Fruit fly (Drosophila melanogaster) whole organism, embryonic: ENCODE data around the gene CG5973.
A peak's percentile ranks its signal among the peaks of the same experiment; 100 is the strongest.

ENCODE experiments used
- Atf-2 ChIP-seq: fragments of 200-800 bp; sonication (Bioruptor generic); optimal IDR thresholded peaks from 2 replicates; lab custom pipeline; 2016; ENCODE audit warnings: missing biosample characterization, missing genetic modification characterization
- B-H1 ChIP-seq: fragments of 200-800 bp; sonication (Bioruptor generic); IDR thresholded peaks from 3 replicates; pipeline ENCODE4 v1.3.6; 2022; ENCODE audit warnings: missing biosample characterization, missing genetic modification characterization
- CG10209 ChIP-seq: fragments of 200-800 bp; sonication (Bioruptor generic); optimal IDR thresholded peaks from 3 replicates; lab custom pipeline; 2017; ENCODE audit warnings: missing biosample characterization, mild to moderate bottlenecking, missing genetic modification characterization, missing genetic modification reagents
- CG1024 ChIP-seq: fragments of 200-800 bp; sonication (Bioruptor generic); IDR thresholded peaks from 2 replicates; pipeline ENCODE4 v1.3.6; 2022; ENCODE audit warnings: missing biosample characterization, missing genetic modification characterization
- CG11560 ChIP-seq: fragments of 200-800 bp; sonication (Bioruptor generic); IDR thresholded peaks from 3 replicates; pipeline ENCODE4 v1.3.6; 2022; ENCODE audit warnings: missing biosample characterization, missing genetic modification characterization
- CG12942 ChIP-seq: fragments of 200-800 bp; sonication (Bioruptor generic); optimal IDR thresholded peaks from 3 replicates; lab custom pipeline; 2016; ENCODE audit warnings: missing biosample characterization, missing genetic modification characterization
- CG14965 ChIP-seq: fragments of 200-800 bp; sonication (Bioruptor generic); optimal IDR thresholded peaks from 2 replicates; lab custom pipeline; 2016; ENCODE audit warnings: missing biosample characterization, missing genetic modification characterization, borderline replicate concordance
- CG16815 ChIP-seq: fragments of 200-800 bp; sonication (Bioruptor generic); optimal IDR thresholded peaks from 3 replicates; lab custom pipeline; 2017; ENCODE audit warnings: missing biosample characterization, mild to moderate bottlenecking, missing genetic modification characterization
- CG17328 ChIP-seq: fragments of 200-800 bp; sonication (Bioruptor generic); IDR thresholded peaks from 2 replicates; pipeline ENCODE4 v1.3.6; 2022; ENCODE audit warnings: missing biosample characterization, missing genetic modification characterization
- CG17385 ChIP-seq: fragments of 200-800 bp; sonication (Bioruptor generic); optimal IDR thresholded peaks from 3 replicates; lab custom pipeline; 2018; ENCODE audit warnings: missing biosample characterization, mild to moderate bottlenecking, missing genetic modification characterization
- CG17612 ChIP-seq: fragments of 200-800 bp; sonication (Bioruptor generic); IDR thresholded peaks from 2 replicates; pipeline ENCODE4 v1.3.6; 2022; ENCODE audit warnings: missing biosample characterization, missing genetic modification characterization
- CG18011 ChIP-seq: fragments of 200-800 bp; sonication (Bioruptor generic); optimal IDR thresholded peaks from 2 replicates; lab custom pipeline; 2017; ENCODE audit warnings: missing biosample characterization, missing genetic modification characterization, mild to moderate bottlenecking, moderate library complexity, missing genotype
- CG2129 ChIP-seq: fragments of 200-800 bp; sonication (Bioruptor generic); IDR thresholded peaks from 2 replicates; pipeline ENCODE4 v1.3.6; 2022; ENCODE audit warnings: missing biosample characterization, missing genetic modification characterization; ENCODE audit not compliant: partially characterized antibody
- CG3281 ChIP-seq: fragments of 200-800 bp; sonication (Bioruptor generic); optimal IDR thresholded peaks from 3 replicates; lab custom pipeline; 2017; ENCODE audit warnings: missing biosample characterization, mild to moderate bottlenecking, missing genetic modification characterization
- CG34422 ChIP-seq: fragments of 200-800 bp; sonication (Bioruptor generic); IDR thresholded peaks from 3 replicates; pipeline ENCODE4 v1.3.6; 2022; ENCODE audit warnings: missing biosample characterization, missing genetic modification characterization
- CG4730 ChIP-seq: fragments of 200-800 bp; sonication (Bioruptor generic); IDR thresholded peaks from 2 replicates; pipeline ENCODE4 v1.3.6; 2022; ENCODE audit warnings: missing biosample characterization, missing genetic modification characterization
- CG6272 ChIP-seq: fragments of 200-800 bp; sonication (Bioruptor generic); IDR thresholded peaks from 2 replicates; pipeline ENCODE4 v1.3.6; 2022; ENCODE audit warnings: missing biosample characterization, missing genetic modification characterization
- CG6654 ChIP-seq: fragments of 200-800 bp; sonication (Bioruptor generic); optimal IDR thresholded peaks from 2 replicates; lab custom pipeline; 2017; ENCODE audit warnings: missing biosample characterization, mild to moderate bottlenecking, missing genetic modification characterization
- CG6683 ChIP-seq: fragments of 200-800 bp; sonication (Bioruptor generic); optimal IDR thresholded peaks from 2 replicates; lab custom pipeline; 2017; ENCODE audit warnings: missing biosample characterization, mild to moderate bottlenecking, missing genetic modification characterization, missing genetic modification reagents
- CG6689 ChIP-seq: fragments of 200-800 bp; sonication (Bioruptor generic); IDR thresholded peaks from 2 replicates; pipeline ENCODE4 v1.3.6; 2022; ENCODE audit warnings: missing biosample characterization, missing genetic modification characterization
- CG7271 ChIP-seq: fragments of 200-800 bp; sonication (Bioruptor generic); optimal IDR thresholded peaks from 2 replicates; lab custom pipeline; 2018; ENCODE audit warnings: missing biosample characterization, mild to moderate bottlenecking, missing genetic modification characterization, moderate library complexity
- CG8281 ChIP-seq: fragments of 200-800 bp; sonication (Bioruptor generic); optimal IDR thresholded peaks from 2 replicates; lab custom pipeline; 2018; ENCODE audit warnings: missing biosample characterization, mild to moderate bottlenecking, missing genetic modification characterization, moderate library complexity
- CG9727 ChIP-seq: fragments of 200-800 bp; sonication (Bioruptor generic); optimal IDR thresholded peaks from 3 replicates; lab custom pipeline; 2017; ENCODE audit warnings: missing biosample characterization, mild to moderate bottlenecking, missing genetic modification characterization
- CTCF ChIP-seq: fragments of 200-800 bp; sonication (Bioruptor generic); optimal IDR thresholded peaks from 2 replicates; lab custom pipeline; 2017; ENCODE audit warnings: missing biosample characterization, mild to moderate bottlenecking, missing genetic modification characterization, moderate library complexity
- Dbx ChIP-seq: fragments of 200-800 bp; sonication (Bioruptor generic); IDR thresholded peaks from 3 replicates; pipeline ENCODE4 v1.3.6; 2022; ENCODE audit warnings: missing biosample characterization, missing genetic modification characterization
- Dll ChIP-seq: fragments of 200-800 bp; sonication (Bioruptor generic); IDR thresholded peaks from 4 replicates; pipeline ENCODE4 v1.3.6; 2022; ENCODE audit warnings: missing biosample characterization, missing genetic modification characterization; ENCODE audit not compliant: partially characterized antibody
- E2f1 ChIP-seq: fragments of 200-800 bp; sonication (Bioruptor generic); IDR thresholded peaks from 2 replicates; pipeline ENCODE4 v1.3.6; 2022; ENCODE audit warnings: missing biosample characterization, missing genetic modification characterization
- HLH4C ChIP-seq: fragments of 200-800 bp; sonication (Bioruptor generic); IDR thresholded peaks from 3 replicates; pipeline ENCODE4 v1.3.6; 2022; ENCODE audit warnings: missing biosample characterization, missing genetic modification characterization; ENCODE audit not compliant: partially characterized antibody
- Hmr ChIP-seq: fragments of 200-800 bp; sonication (Bioruptor generic); optimal IDR thresholded peaks from 3 replicates; lab custom pipeline; 2017; ENCODE audit warnings: mild to moderate bottlenecking, missing biosample characterization, missing genetic modification reagents, missing genetic modification characterization
- Kr ChIP-seq: fragments of 200-800 bp; sonication (Bioruptor generic); optimal IDR thresholded peaks from 2 replicates; lab custom pipeline; 2017; ENCODE audit warnings: missing biosample characterization, mild to moderate bottlenecking, missing genetic modification characterization
- MESR4 ChIP-seq: fragments of 200-800 bp; sonication (Bioruptor generic); optimal IDR thresholded peaks from 2 replicates; lab custom pipeline; 2018; ENCODE audit warnings: missing biosample characterization, mild to moderate bottlenecking, missing genetic modification characterization, moderate library complexity
- Myb ChIP-seq: fragments of 200-800 bp; sonication (Bioruptor generic); optimal IDR thresholded peaks from 2 replicates; lab custom pipeline; 2016; ENCODE audit warnings: missing biosample characterization, missing genetic modification characterization
- NFAT ChIP-seq: fragments of 200-800 bp; sonication (Bioruptor generic); IDR thresholded peaks from 2 replicates; pipeline ENCODE4 v1.3.6; 2022; ENCODE audit warnings: missing biosample characterization, missing genetic modification characterization
- NfI ChIP-seq: fragments of 200-800 bp; sonication (Bioruptor generic); optimal IDR thresholded peaks from 3 replicates; lab custom pipeline; 2018; ENCODE audit warnings: missing biosample characterization, mild to moderate bottlenecking, missing genetic modification characterization, moderate library complexity
- Opbp ChIP-seq: fragments of 200-800 bp; sonication (Bioruptor generic); IDR thresholded peaks from 3 replicates; pipeline ENCODE4 v1.3.6; 2022; ENCODE audit warnings: missing biosample characterization, missing genetic modification characterization; ENCODE audit not compliant: partially characterized antibody
- bab2 ChIP-seq: fragments of 200-800 bp; sonication (Bioruptor generic); optimal IDR thresholded peaks from 2 replicates; lab custom pipeline; 2016; ENCODE audit warnings: missing biosample characterization, missing genetic modification characterization
- bigmax ChIP-seq: fragments of 200-800 bp; sonication (Bioruptor generic); optimal IDR thresholded peaks from 2 replicates; lab custom pipeline; 2018; ENCODE audit warnings: missing biosample characterization, mild to moderate bottlenecking, missing genetic modification characterization
- chif ChIP-seq, 2 experiments: fragments of 200-800 bp; sonication (Bioruptor generic); optimal IDR thresholded peaks; 3 replicates each; lab custom pipeline; 2016; ENCODE audit warnings: missing biosample characterization in 2 of 2, missing genetic modification characterization in 2 of 2
- fd3F ChIP-seq: fragments of 200-800 bp; sonication (Bioruptor generic); optimal IDR thresholded peaks from 2 replicates; lab custom pipeline; 2018; ENCODE audit warnings: missing biosample characterization, mild to moderate bottlenecking, missing genetic modification characterization, moderate library complexity
- gce ChIP-seq: fragments of 200-800 bp; sonication (Bioruptor generic); IDR thresholded peaks from 3 replicates; pipeline ENCODE4 v1.3.6; 2022; ENCODE audit warnings: missing biosample characterization, missing genetic modification characterization
- gro ChIP-seq: fragments of 200-800 bp; sonication (Bioruptor generic); optimal IDR thresholded peaks from 2 replicates; lab custom pipeline; 2016; ENCODE audit warnings: missing biosample characterization, missing genetic modification characterization
- gt ChIP-seq: fragments of 200-800 bp; sonication (Bioruptor generic); IDR thresholded peaks from 2 replicates; pipeline ENCODE4 v1.3.6; 2022; ENCODE audit warnings: missing biosample characterization, missing genetic modification characterization
- ind ChIP-seq: fragments of 200-800 bp; sonication (Bioruptor generic); optimal IDR thresholded peaks from 3 replicates; lab custom pipeline; 2016; ENCODE audit warnings: missing biosample characterization, missing genetic modification characterization
- nerfin-1 ChIP-seq: fragments of 200-800 bp; sonication (Bioruptor generic); optimal IDR thresholded peaks from 3 replicates; lab custom pipeline; 2019; ENCODE audit warnings: missing biosample characterization, mild to moderate bottlenecking, missing genetic modification characterization, moderate library complexity
- pfk ChIP-seq: fragments of 200-800 bp; sonication (Bioruptor generic); optimal IDR thresholded peaks from 2 replicates; lab custom pipeline; 2018; ENCODE audit warnings: missing biosample characterization, mild to moderate bottlenecking, missing genetic modification characterization, moderate library complexity
- pho ChIP-seq: fragments of 200-800 bp; sonication (Bioruptor generic); optimal IDR thresholded peaks from 2 replicates; lab custom pipeline; 2016; ENCODE audit warnings: missing biosample characterization, missing genetic modification characterization
- sd ChIP-seq: fragments of 200-800 bp; sonication (Bioruptor generic); optimal IDR thresholded peaks from 3 replicates; lab custom pipeline; 2018; ENCODE audit warnings: missing biosample characterization, mild to moderate bottlenecking, missing genetic modification characterization, moderate library complexity
- slou ChIP-seq: fragments of 200-800 bp; sonication (Bioruptor generic); optimal IDR thresholded peaks from 3 replicates; lab custom pipeline; 2016; ENCODE audit warnings: missing biosample characterization, missing genetic modification characterization
- vvl ChIP-seq: fragments of 200-800 bp; sonication (Bioruptor generic); IDR thresholded peaks from 2 replicates; pipeline ENCODE4 v1.3.6; 2022; ENCODE audit warnings: missing biosample characterization, missing genetic modification characterization
- wek ChIP-seq: fragments of 200-800 bp; sonication (Bioruptor generic); optimal IDR thresholded peaks from 3 replicates; lab custom pipeline; 2018; ENCODE audit warnings: missing biosample characterization, mild to moderate bottlenecking, missing genetic modification characterization, moderate library complexity

CG5973 gene

DNA sequence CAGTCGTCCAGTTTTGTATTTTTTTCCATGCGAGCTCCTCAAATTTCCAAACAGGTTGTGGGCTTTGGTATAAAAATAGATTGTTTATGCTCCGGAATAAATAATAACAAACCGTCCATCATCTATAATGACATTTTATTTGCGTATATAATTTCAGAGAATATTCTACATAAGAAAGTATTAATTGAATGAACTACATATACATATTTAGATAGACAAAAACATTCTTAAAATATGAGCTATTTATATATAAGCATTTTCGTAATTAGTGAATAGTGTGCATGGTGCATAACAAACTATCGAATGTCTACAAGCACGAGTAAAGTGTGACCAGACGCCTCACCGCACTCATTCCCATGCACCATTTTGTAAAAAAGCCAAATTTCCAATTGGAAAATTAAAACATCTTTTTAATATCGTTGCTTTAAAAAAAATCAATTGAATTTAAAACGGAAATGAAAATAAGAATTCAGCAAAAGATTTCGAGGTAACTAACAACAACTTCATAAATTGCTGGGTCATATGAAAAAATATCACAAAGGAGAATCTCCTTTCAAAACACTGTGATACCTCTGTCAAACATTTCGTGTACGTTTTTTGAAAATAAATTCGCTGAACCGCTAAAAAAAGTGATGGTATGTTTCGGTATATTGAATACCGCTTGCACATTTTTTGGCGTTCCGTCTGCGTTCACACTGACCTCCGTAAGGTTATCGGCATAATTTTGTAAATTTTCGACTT is 10.8 kb upstream of the CG5973 start, which contains the start of gene muc (continued):
- peak; percentile 8; the same call in 1 of the 3 replicates for TF ChIP-seq CG34422 (GFP tag; lab: Robert Waterston, UW)
- TF ChIP-seq Opbp (GFP tag; lab: Robert Waterston, UW), result peak; percentile 58; the same call in 1 of the 3 replicates
- no peak for TF ChIP-seq wek (GFP tag; lab: Kevin White, UChicago)
- no peak for TF ChIP-seq fd3F (GFP tag; lab: Kevin White, UChicago)
- TF ChIP-seq NfI (GFP tag; lab: Kevin White, UChicago), result peak; percentile 6
- peak; percentile 40 for TF ChIP-seq nerfin-1 (tag; lab: Kevin White, UChicago)
- TF ChIP-seq ind, result peak; percentile 17
- TF ChIP-seq gt (GFP tag; lab: Robert Waterston, UW), result no peak
- no peak for TF ChIP-seq CG17328 (GFP tag; lab: Robert Waterston, UW)
- peak; percentile 51 for TF ChIP-seq pho (GFP tag; lab: Kevin White, UChicago)
- no peak for TF ChIP-seq CG11560 (tag; lab: Robert Waterston, UW)
- no peak for TF ChIP-seq Atf-2 (GFP tag; lab: Kevin White, UChicago)
- peak; percentile 60 for TF ChIP-seq vvl (GFP tag; lab: Robert Waterston, UW)
- peak; percentile 53; the same call in 1 of the 2 replicates for TF ChIP-seq CG1024 (GFP tag; lab: Robert Waterston, UW)
- no peak for TF ChIP-seq CG6272 (GFP tag; lab: Robert Waterston, UW)
- TF ChIP-seq CG8281 (tag; lab: Kevin White, UChicago), result no peak
- TF ChIP-seq CG17612 (GFP tag; lab: Robert Waterston, UW), result no peak
- no peak for TF ChIP-seq CG14965 (GFP tag; lab: Kevin White, UChicago)
- peak; percentile 56 for TF ChIP-seq CG2129
- peak; percentile 75 for TF ChIP-seq Dll
- TF ChIP-seq Kr (GFP tag; lab: Kevin White, UChicago), result no peak
- peak; percentile 55; the same call in 1 of the 2 replicates for TF ChIP-seq NFAT (GFP tag; lab: Robert Waterston, UW)
- peak; percentile 7 for TF ChIP-seq CG10209 (GFP tag; lab: Kevin White, UChicago)
- TF ChIP-seq CG12942 (GFP tag; lab: Kevin White, UChicago), result peak; percentile 48
- TF ChIP-seq CG18011 (GFP tag; lab: Kevin White, UChicago), result no peak
- TF ChIP-seq slou (GFP tag; lab: Kevin White, UChicago), result peak; percentile 41
- TF ChIP-seq CG6683, result no peak
- TF ChIP-seq sd (tag; lab: Kevin White, UChicago), result peak; percentile 26
- no peak for TF ChIP-seq MESR4 (GFP tag; lab: Kevin White, UChicago)
- no peak for TF ChIP-seq CG7271 (tag; lab: Kevin White, UChicago)
- 0 out of 3 replicates have a peak, but pooled peaks have one; percentile 30 for TF ChIP-seq HLH4C (GFP tag; lab: Robert Waterston, UW)
- no peak for TF ChIP-seq bigmax
- peak in 1 of 2 experiments; percentile 60 for TF ChIP-seq chif (GFP tag; optimal IDR thresholded peaks at IDR 0.05; lab: Kevin White, UChicago)
- no peak for TF ChIP-seq CG6654 (GFP tag; lab: Kevin White, UChicago)
- peak; percentile 4 for TF ChIP-seq CG16815 (GFP tag; lab: Kevin White, UChicago)
- TF ChIP-seq pfk (GFP tag; lab: Kevin White, UChicago), result no peak
- peak; percentile 26 for TF ChIP-seq bab2
- TF ChIP-seq gro, result no peak
- peak; percentile 54 for TF ChIP-seq Myb (GFP tag; lab: Kevin White, UChicago)
- TF ChIP-seq CG3281 (GFP tag; lab: Kevin White, UChicago), result no peak
- no peak for TF ChIP-seq gce (GFP tag; lab: Robert Waterston, UW)
- peak; percentile 11 for TF ChIP-seq CG9727 (GFP tag; lab: Kevin White, UChicago)
- no peak for TF ChIP-seq B-H1 (GFP tag; lab: Robert Waterston, UW)
- no peak for TF ChIP-seq CTCF
- TF ChIP-seq E2f1 (GFP tag; lab: Robert Waterston, UW), result no peak
- peak; percentile 40 for TF ChIP-seq CG6689
- peak; percentile 36 for TF ChIP-seq CG17385 (GFP tag; lab: Kevin White, UChicago)
- TF ChIP-seq Dbx (GFP tag; lab: Robert Waterston, UW), result no peak
- TF ChIP-seq CG4730 (GFP tag; lab: Robert Waterston, UW), result no peak
- TF ChIP-seq Hmr, result peak; percentile 77
